Fruit fly (Drosophila melanogaster) whole organism, embryonic: ENCODE data around the gene CG7860.

Experiments used
- Adf1 ChIP-seq: fragments of 200-800 bp; sonication (Bioruptor generic); IDR thresholded peaks from 2 replicates; pipeline ENCODE4 v1.3.6; 2022; ENCODE audit warnings: missing biosample characterization, missing genetic modification characterization
- B-H2 ChIP-seq: fragments of 200-800 bp; sonication (Bioruptor generic); optimal IDR thresholded peaks from 2 replicates; lab custom pipeline; 2018; ENCODE audit warnings: missing biosample characterization, mild to moderate bottlenecking, missing genetic modification characterization
- BtbVII ChIP-seq: fragments of 200-800 bp; sonication (Bioruptor generic); optimal IDR thresholded peaks from 3 replicates; lab custom pipeline; 2017; ENCODE audit warnings: missing biosample characterization, mild to moderate bottlenecking, missing genetic modification characterization
- CG10267 ChIP-seq: fragments of 200-800 bp; sonication (Bioruptor generic); optimal IDR thresholded peaks from 2 replicates; lab custom pipeline; 2018; ENCODE audit warnings: missing biosample characterization, mild to moderate bottlenecking, missing genetic modification characterization, moderate library complexity
- CG10366 ChIP-seq: fragments of 200-800 bp; sonication (Bioruptor generic); IDR thresholded peaks from 2 replicates; pipeline ENCODE4 v1.3.6; 2022; ENCODE audit warnings: missing biosample characterization, missing genetic modification characterization
- CG10654 ChIP-seq: fragments of 200-800 bp; sonication (Bioruptor generic); optimal IDR thresholded peaks from 2 replicates; lab custom pipeline; 2016; ENCODE audit warnings: missing biosample characterization, missing genetic modification characterization
- CG11093 ChIP-seq: fragments of 200-800 bp; sonication (Bioruptor generic); IDR thresholded peaks from 3 replicates; pipeline ENCODE4 v1.3.6; 2022; ENCODE audit warnings: missing biosample characterization, missing genetic modification characterization
- CG11723 ChIP-seq: fragments of 200-800 bp; sonication (Bioruptor generic); optimal IDR thresholded peaks from 2 replicates; lab custom pipeline; 2017; ENCODE audit warnings: missing biosample characterization, mild to moderate bottlenecking, missing genetic modification characterization
- CG13287 ChIP-seq: fragments of 200-800 bp; sonication (Bioruptor generic); IDR thresholded peaks from 2 replicates; pipeline ENCODE4 v1.3.6; 2022; ENCODE audit warnings: missing biosample characterization, missing genetic modification characterization; ENCODE audit not compliant: partially characterized antibody
- CG14667 ChIP-seq: fragments of 200-800 bp; sonication (Bioruptor generic); IDR thresholded peaks from 2 replicates; pipeline ENCODE4 v1.3.6; 2022; ENCODE audit warnings: missing biosample characterization, missing genetic modification characterization
- CG15269 ChIP-seq: fragments of 200-800 bp; sonication (Bioruptor generic); optimal IDR thresholded peaks from 2 replicates; lab custom pipeline; 2018; ENCODE audit warnings: missing biosample characterization, mild to moderate bottlenecking, missing genetic modification characterization, moderate library complexity
- CG16813 ChIP-seq: fragments of 200-800 bp; sonication (Bioruptor generic); IDR thresholded peaks from 3 replicates; pipeline ENCODE4 v1.3.6; 2022; ENCODE audit warnings: missing biosample characterization, missing genetic modification characterization; ENCODE audit not compliant: partially characterized antibody
- CG17359 ChIP-seq: fragments of 200-800 bp; sonication (Bioruptor generic); optimal IDR thresholded peaks from 3 replicates; lab custom pipeline; 2018; ENCODE audit warnings: missing biosample characterization, mild to moderate bottlenecking, missing genetic modification characterization, moderate library complexity
- CG30020 ChIP-seq: fragments of 200-800 bp; optimal IDR thresholded peaks from 2 replicates; lab custom pipeline; 2019; ENCODE audit warnings: missing biosample characterization, mild to moderate bottlenecking, missing genetic modification characterization, moderate library complexity
- CG3726 ChIP-seq: fragments of 200-800 bp; sonication (Bioruptor generic); IDR thresholded peaks from 3 replicates; pipeline ENCODE4, ENCODE4 v1.3.6; 2022; ENCODE audit warnings: missing biosample characterization, missing genetic modification characterization
- CG6813 ChIP-seq: fragments of 200-800 bp; sonication (Bioruptor generic); optimal IDR thresholded peaks from 2 replicates; lab custom pipeline; 2017; ENCODE audit warnings: missing biosample characterization, missing genetic modification characterization, mild to moderate bottlenecking, moderate library complexity, missing genetic modification reagents
- CG7745 ChIP-seq: fragments of 200-800 bp; sonication (Bioruptor generic); optimal IDR thresholded peaks from 2 replicates; lab custom pipeline; 2018; ENCODE audit warnings: missing biosample characterization, mild to moderate bottlenecking, missing genetic modification characterization, moderate library complexity
- CG8089 ChIP-seq: fragments of 200-800 bp; sonication (Bioruptor generic); optimal IDR thresholded peaks from 3 replicates; lab custom pipeline; 2016; ENCODE audit warnings: missing biosample characterization, missing genetic modification characterization
- CG9817 ChIP-seq: fragments of 200-800 bp; sonication (Bioruptor generic); optimal IDR thresholded peaks from 2 replicates; lab custom pipeline; 2018; ENCODE audit warnings: missing biosample characterization, mild to moderate bottlenecking, missing genetic modification characterization, moderate library complexity
- Camta ChIP-seq: fragments of 200-800 bp; sonication (Bioruptor generic); optimal IDR thresholded peaks from 2 replicates; lab custom pipeline; 2016; ENCODE audit warnings: missing biosample characterization, missing genetic modification characterization
- D ChIP-seq, 2 experiments: fragments of 200-800 bp in 1 of 2; fragments of >200 bp in 1 of 2; sonication (Bioruptor generic) in 1 of 2; optimal IDR thresholded peaks; 2 replicates in 1 of 2; 3 replicates in 1 of 2; lab custom pipeline; 2017; ENCODE audit warnings: mild to moderate bottlenecking in 1 of 2, missing biosample characterization in 1 of 2, missing genetic modification characterization in 1 of 2, missing genetic modification reagents in 1 of 2
- D19A ChIP-seq: fragments of 200-800 bp; optimal IDR thresholded peaks from 3 replicates; lab custom pipeline; 2019; ENCODE audit warnings: missing biosample characterization, mild to moderate bottlenecking, missing genetic modification characterization, moderate library complexity
- ERR ChIP-seq: fragments of 200-800 bp; sonication (Bioruptor generic); optimal IDR thresholded peaks from 2 replicates; lab custom pipeline; 2016; ENCODE audit warnings: missing biosample characterization, missing genetic modification characterization
- HmgZ ChIP-seq: fragments of 200-800 bp; sonication (Bioruptor generic); optimal IDR thresholded peaks from 2 replicates; lab custom pipeline; 2018; ENCODE audit warnings: missing biosample characterization, mild to moderate bottlenecking, missing genetic modification characterization
- Hr78 ChIP-seq, 2 experiments: fragments of 200-800 bp in 1 of 2; fragments of >200 bp in 1 of 2; sonication (Bioruptor generic) in 1 of 2; optimal IDR thresholded peaks; 2 replicates each; lab custom pipeline; 2017 to 2019; ENCODE audit warnings: missing biosample characterization in 2 of 2, missing genetic modification characterization in 2 of 2, mild to moderate bottlenecking in 1 of 2, moderate library complexity in 1 of 2
- NC2α ChIP-seq: fragments of 200-800 bp; sonication (Bioruptor generic); optimal IDR thresholded peaks from 2 replicates; lab custom pipeline; 2016; ENCODE audit warnings: missing biosample characterization, missing genetic modification characterization
- NFAT ChIP-seq: fragments of 200-800 bp; sonication (Bioruptor generic); IDR thresholded peaks from 2 replicates; pipeline ENCODE4 v1.3.6; 2022; ENCODE audit warnings: missing biosample characterization, missing genetic modification characterization
- Oaz ChIP-seq: fragments of 200-800 bp; sonication (Bioruptor generic); IDR thresholded peaks from 2 replicates; pipeline ENCODE4 v1.3.6; 2022; ENCODE audit warnings: missing biosample characterization, missing genetic modification characterization
- Oli ChIP-seq: fragments of 200-800 bp; sonication (Bioruptor generic); optimal IDR thresholded peaks from 2 replicates; lab custom pipeline; 2018; ENCODE audit warnings: missing biosample characterization, mild to moderate bottlenecking, missing genetic modification characterization, moderate library complexity
- Sin3A ChIP-seq: fragments of >200 bp; optimal IDR thresholded peaks from 2 replicates; lab custom pipeline; 2018
- Six4 ChIP-seq: fragments of 200-800 bp; sonication (Bioruptor generic); optimal IDR thresholded peaks from 2 replicates; lab custom pipeline; 2016; ENCODE audit warnings: missing biosample characterization, missing genetic modification characterization
- Sry-δ ChIP-seq: fragments of 200-800 bp; sonication (Bioruptor generic); optimal IDR thresholded peaks from 2 replicates; lab custom pipeline; 2016; ENCODE audit warnings: missing biosample characterization, missing genetic modification characterization
- Taf1 ChIP-seq: fragments of 200-800 bp; sonication (Bioruptor generic); IDR thresholded peaks from 2 replicates; pipeline ENCODE4 v1.3.6; 2022; ENCODE audit warnings: missing biosample characterization, missing genetic modification characterization
- Xbp1 ChIP-seq: fragments of 200-800 bp; sonication (Bioruptor generic); optimal IDR thresholded peaks from 3 replicates; lab custom pipeline; 2016; ENCODE audit warnings: missing biosample characterization, mild to moderate bottlenecking, missing genetic modification characterization
- cad ChIP-seq: fragments of >200 bp; optimal IDR thresholded peaks from 2 replicates; lab custom pipeline; 2017; ENCODE audit warnings: missing biosample characterization, missing genetic modification characterization
- caup ChIP-seq: fragments of 200-800 bp; sonication (Bioruptor generic); optimal IDR thresholded peaks from 3 replicates; lab custom pipeline; 2017; ENCODE audit warnings: missing biosample characterization, mild to moderate bottlenecking, missing genetic modification characterization, moderate library complexity; ENCODE audit not compliant: severe bottlenecking
- chm ChIP-seq: fragments of 200-800 bp; sonication (Bioruptor generic); IDR thresholded peaks from 2 replicates; pipeline ENCODE4 v1.3.6; 2022; ENCODE audit warnings: missing biosample characterization, missing genetic modification characterization
- chn ChIP-seq: fragments of 200-800 bp; sonication (Bioruptor generic); optimal IDR thresholded peaks from 2 replicates; lab custom pipeline; 2016; ENCODE audit warnings: missing biosample characterization, missing genetic modification characterization
- dimm ChIP-seq: fragments of 200-800 bp; sonication (Bioruptor generic); IDR thresholded peaks from 2 replicates; pipeline ENCODE4 v1.3.6; 2022; ENCODE audit warnings: missing biosample characterization, missing genetic modification characterization
- fd64A ChIP-seq: fragments of 200-800 bp; sonication (Bioruptor generic); optimal IDR thresholded peaks from 3 replicates; lab custom pipeline; 2018; ENCODE audit warnings: missing biosample characterization, mild to moderate bottlenecking, missing genetic modification characterization
- grn ChIP-seq: fragments of 200-800 bp; sonication (Bioruptor generic); optimal IDR thresholded peaks from 3 replicates; lab custom pipeline; 2017; ENCODE audit warnings: missing biosample characterization, missing genetic modification characterization
- ham ChIP-seq: fragments of 200-800 bp; sonication (Bioruptor generic); IDR thresholded peaks from 2 replicates; pipeline ENCODE4 v1.3.6; 2022; ENCODE audit warnings: missing biosample characterization, missing genetic modification characterization
- hkb ChIP-seq, 2 experiments: fragments of 200-800 bp in 1 of 2; fragments of >200 bp in 1 of 2; sonication (Bioruptor generic) in 1 of 2; IDR thresholded peaks in 1 of 2; optimal IDR thresholded peaks in 1 of 2; 2 replicates each; pipeline versions ENCODE4 v1.3.6 to Lab custom; 2017 to 2022; ENCODE audit warnings: missing biosample characterization in 1 of 2, missing genetic modification characterization in 1 of 2
- nerfin-1 ChIP-seq: fragments of 200-800 bp; sonication (Bioruptor generic); optimal IDR thresholded peaks from 3 replicates; lab custom pipeline; 2019; ENCODE audit warnings: missing biosample characterization, mild to moderate bottlenecking, missing genetic modification characterization, moderate library complexity
- pita ChIP-seq: fragments of 200-800 bp; sonication (Bioruptor generic); optimal IDR thresholded peaks from 2 replicates; lab custom pipeline; 2017; ENCODE audit warnings: missing biosample characterization, mild to moderate bottlenecking, missing genetic modification characterization
- sim ChIP-seq: fragments of 200-800 bp; sonication (Bioruptor generic); IDR thresholded peaks from 2 replicates; pipeline ENCODE4 v1.3.6; 2022; ENCODE audit warnings: missing biosample characterization, missing genetic modification characterization
- tap ChIP-seq: fragments of 200-800 bp; optimal IDR thresholded peaks from 3 replicates; lab custom pipeline; 2019; ENCODE audit warnings: missing biosample characterization, mild to moderate bottlenecking, missing genetic modification characterization, moderate library complexity
- tll ChIP-seq, 2 experiments: fragments of 200-800 bp in 1 of 2; fragments of >200 bp in 1 of 2; sonication (Bioruptor generic) in 1 of 2; optimal IDR thresholded peaks; 2 replicates each; lab custom pipeline; 2017 to 2019; ENCODE audit warnings: missing biosample characterization in 2 of 2, missing genetic modification characterization in 2 of 2, mild to moderate bottlenecking in 1 of 2, moderate library complexity in 1 of 2
- tna ChIP-seq: fragments of 200-800 bp; sonication (Bioruptor generic); IDR thresholded peaks from 2 replicates; pipeline ENCODE4 v1.3.6; 2022; ENCODE audit warnings: missing biosample characterization, missing genetic modification characterization; ENCODE audit not compliant: partially characterized antibody

CG7860 gene

dm6 chrX:15549055-15549454, 19.7 kb upstream of the CG7860 start (continued):
- TF ChIP-seq tap (tag; lab: Kevin White, UChicago) (peak; percentile 68), Oli (peak; percentile 86), CG10366 (GFP tag; lab: Robert Waterston, UW) (peak; percentile 67), CG14667 (peak; percentile 71), ham (GFP tag; lab: Robert Waterston, UW) (no peak), CG30020 (peak; percentile 26), Hr78 (GFP tag; optimal IDR thresholded peaks at IDR 0.05; lab: Kevin White, UChicago) (peak in 1 of 2 experiments; percentile 23), Oaz (GFP tag; lab: Robert Waterston, UW) (peak; percentile 63; the same call in 1 of the 2 replicates), Sin3A (lab: Kevin White, UChicago) (no peak), CG16813 (no peak), D (optimal IDR thresholded peaks at IDR 0.05; lab: Kevin White, UChicago) (no peak), D (GFP tag; optimal IDR thresholded peaks at IDR 0.05; lab: Kevin White, UChicago) (peak; percentile 64), nerfin-1 (tag; lab: Kevin White, UChicago) (peak; percentile 66), Taf1 (GFP tag; lab: Robert Waterston, UW) (peak; percentile 46; the same call in 1 of the 2 replicates), Camta (GFP tag; lab: Kevin White, UChicago) (peak; percentile 64), BtbVII (GFP tag; lab: Kevin White, UChicago) (peak; percentile 73), CG7745 (no peak), CG17359 (tag; lab: Kevin White, UChicago) (peak; percentile 76), grn (GFP tag; lab: Kevin White, UChicago) (no peak), CG6813 (GFP tag; lab: Kevin White, UChicago) (peak; percentile 55), tll (GFP tag; optimal IDR thresholded peaks at IDR 0.05; lab: Kevin White, UChicago) (no peak), B-H2 (GFP tag; lab: Kevin White, UChicago) (no peak), CG15269 (peak; percentile 86), fd64A (GFP tag; lab: Kevin White, UChicago) (peak; percentile 3), hkb (optimal IDR thresholded peaks at IDR 0.05; lab: Kevin White, UChicago) (no peak), hkb (GFP tag; IDR thresholded peaks at IDR 0.05; lab: Robert Waterston, UW) (peak; percentile 72), chn (peak; percentile 30), Six4 (GFP tag; lab: Kevin White, UChicago) (peak; percentile 50), CG9817 (peak; percentile 79), tna (no peak), HmgZ (tag; lab: Kevin White, UChicago) (peak; percentile 47), caup (peak; percentile 76), Adf1 (peak; percentile 41; the same call in 1 of the 2 replicates), CG10267 (tag; lab: Kevin White, UChicago) (peak; percentile 62), D19A (peak; percentile 67), dimm (no peak), ERR (GFP tag; lab: Kevin White, UChicago) (peak; percentile 6), CG11093 (peak; percentile 70; the same call in 2 of the 3 replicates), CG11723 (GFP tag; lab: Kevin White, UChicago) (peak; percentile 61), Xbp1 (GFP tag; lab: Kevin White, UChicago) (peak; percentile 71), pita (GFP tag; lab: Kevin White, UChicago) (no peak), Sry-δ (GFP tag; lab: Kevin White, UChicago) (peak; percentile 25), cad (GFP tag; lab: Kevin White, UChicago) (no peak), sim (GFP tag; lab: Robert Waterston, UW) (no peak), NFAT (GFP tag; lab: Robert Waterston, UW) (peak; percentile 29; the same call in 1 of the 2 replicates), NC2α (GFP tag; lab: Kevin White, UChicago) (peak; percentile 29), CG8089 (GFP tag; lab: Kevin White, UChicago) (peak; percentile 57), chm (GFP tag; lab: Robert Waterston, UW) (no peak), CG13287 (GFP tag; lab: Robert Waterston, UW) (no peak), CG3726 (GFP tag; lab: Robert Waterston, UW) (peak; percentile 54; the same call in 1 of the 3 replicates), CG10654 (GFP tag; lab: Kevin White, UChicago) (peak; percentile 47)
